Worm (Caenorhabditis elegans): Measurements from ENCODE around the gene R10F2.6.

Gene R10F2.6

DNA sequence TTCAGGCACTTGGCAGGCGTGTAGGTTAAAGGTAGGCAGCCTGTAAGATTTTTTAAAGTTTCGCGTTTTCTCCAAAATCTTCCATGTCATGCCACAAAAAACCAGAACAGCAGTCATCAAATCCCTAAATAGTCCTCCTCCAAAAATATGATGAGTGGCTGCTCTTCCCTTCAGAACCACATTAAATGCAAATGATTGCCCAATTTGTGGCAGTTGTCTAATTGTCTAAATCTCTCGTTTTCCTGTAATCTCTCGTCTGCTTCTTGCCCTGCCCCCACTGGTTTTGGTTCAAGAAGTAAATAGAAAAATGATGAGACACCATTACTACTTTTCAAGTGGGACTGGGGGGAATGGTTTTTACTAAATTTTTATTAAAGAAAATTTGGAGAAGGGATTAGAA lies 39.7 kb downstream of the R10F2.6 start:
- no peak for TF ChIP-seq W03F9.2 (tag; optimal IDR thresholded peaks at IDR 0.05)
- TF ChIP-seq dao-5 (tag; optimal IDR thresholded peaks at IDR 0.05): no peak
- no peak for TF ChIP-seq him-1 (tag; optimal IDR thresholded peaks at IDR 0.05)

DNA sequence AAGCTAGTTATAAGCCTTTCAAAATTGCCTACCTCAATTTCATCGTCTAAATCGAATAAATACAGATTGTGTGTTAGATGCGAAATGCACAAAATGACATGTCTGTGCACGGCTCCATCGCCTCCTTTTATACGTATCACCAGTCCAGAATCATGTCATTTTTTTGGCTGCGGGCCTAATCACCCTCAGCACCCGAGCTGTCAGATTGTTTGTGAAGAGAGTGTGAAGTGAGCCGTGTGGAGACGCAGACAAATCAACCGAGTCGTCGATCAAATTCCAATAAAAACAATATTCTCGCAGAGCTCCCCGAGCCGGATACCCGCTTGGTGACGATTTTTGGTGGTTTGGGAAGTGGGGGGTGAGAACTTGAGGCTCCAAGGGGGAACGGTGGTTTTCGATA lies 42.8 kb downstream of the R10F2.6 start, which contains the start of gene idpa-1:
Gene idpa-1, minus strand, starts transcription at position 101 of the 400 bp plus-strand sequence.
- TF ChIP-seq W03F9.2 (tag; optimal IDR thresholded peaks at IDR 0.05): no peak
- TF ChIP-seq him-1 (tag; optimal IDR thresholded peaks at IDR 0.05): no peak
- TF ChIP-seq dao-5 (tag; optimal IDR thresholded peaks at IDR 0.05): no peak

DNA sequence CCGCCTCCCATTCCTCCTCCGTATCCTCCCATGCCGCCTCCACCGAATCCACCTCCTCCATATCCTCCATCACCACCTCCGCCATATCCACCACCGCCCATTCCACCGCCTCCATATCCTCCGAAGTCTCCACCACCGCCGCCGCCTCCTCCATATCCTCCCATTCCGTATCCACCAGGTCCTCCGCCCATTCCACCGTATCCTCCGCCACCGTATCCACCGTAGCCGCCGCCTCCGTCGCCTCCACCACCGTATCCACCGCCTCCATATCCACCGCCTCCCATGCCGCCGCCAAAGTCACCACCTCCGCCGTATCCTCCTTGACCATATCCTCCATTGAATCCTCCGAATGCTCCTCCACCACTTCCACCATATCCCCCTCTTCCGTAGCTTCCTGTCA lies 44.2 kb downstream of the R10F2.6 start:
- no peak for TF ChIP-seq W03F9.2 (tag; optimal IDR thresholded peaks at IDR 0.05)
- TF ChIP-seq him-1 (tag; optimal IDR thresholded peaks at IDR 0.05): no peak
- no peak for TF ChIP-seq dao-5 (tag; optimal IDR thresholded peaks at IDR 0.05)

DNA sequence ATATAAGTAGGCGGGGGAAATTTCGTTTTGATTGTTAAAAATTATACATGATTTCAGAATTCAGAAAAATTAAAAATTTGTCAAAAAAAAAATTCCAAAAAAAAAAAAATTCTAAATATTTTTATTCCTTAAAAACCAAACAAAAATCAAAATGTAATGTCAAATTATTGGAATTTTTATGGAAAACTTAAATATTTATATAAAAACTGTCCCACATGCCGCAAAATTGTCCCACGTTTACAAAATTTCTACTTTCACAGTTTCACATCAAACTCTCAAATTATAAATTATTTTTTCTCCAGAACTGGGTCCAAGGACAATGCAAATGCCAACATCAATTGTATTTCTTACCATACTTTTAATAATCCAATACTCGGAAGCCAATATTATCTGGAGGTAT lies 52.5 kb downstream of the R10F2.6 start, which contains the start of gene F56F11.1:
Gene F56F11.1, plus strand, starts transcription at position 301 of the 400 bp plus-strand sequence.
- no peak for TF ChIP-seq him-1 (tag; optimal IDR thresholded peaks at IDR 0.05)
- TF ChIP-seq dao-5 (tag; optimal IDR thresholded peaks at IDR 0.05): no peak
- no peak for TF ChIP-seq W03F9.2 (tag; optimal IDR thresholded peaks at IDR 0.05)

Measured in whole organism, L4/young adult.